Worm (Caenorhabditis elegans) whole organism, L4/young adult: Measurements from ENCODE around the gene nstp-9.

Experiments
- W03F9.2 ChIP-seq: fragments of 150-350 bp; optimal IDR thresholded peaks from 2 replicates; lab custom pipeline; 2014; ENCODE audit warnings: missing biosample characterization, missing genetic modification characterization
- dao-5 ChIP-seq: sonication (generic microtip); optimal IDR thresholded peaks from 2 replicates; lab custom pipeline; 2016; ENCODE audit warnings: missing genotype, missing genetic modification characterization, moderate library complexity, missing compliant biosample characterization
- him-1 ChIP-seq: sonication (generic microtip); optimal IDR thresholded peaks from 2 replicates; lab custom pipeline; 2016; ENCODE audit warnings: missing genotype, missing genetic modification reagents, missing genetic modification characterization, missing compliant biosample characterization

DNA sequence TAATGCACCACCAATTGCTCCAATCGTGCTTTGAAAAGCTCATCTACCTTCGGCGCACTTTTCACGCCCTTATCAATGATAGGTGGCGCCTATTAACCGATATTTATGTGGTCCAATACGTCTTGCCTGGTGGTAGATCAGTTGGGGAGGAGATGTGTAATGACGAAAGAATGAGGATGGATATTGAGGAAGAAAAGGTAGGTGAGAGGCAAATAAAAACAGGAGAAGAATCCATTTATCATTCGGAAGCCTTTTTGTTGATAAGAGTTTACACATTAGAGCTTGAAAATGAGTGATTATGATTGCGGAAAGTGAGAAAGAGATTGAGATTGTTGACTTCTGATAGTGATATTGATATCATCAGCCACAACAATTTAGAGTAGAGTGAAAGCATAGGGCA, 12.1 kb downstream of the nstp-9 start:
- TF ChIP-seq dao-5 (tag; lab: Kevin White, UChicago): no peak
- no peak for TF ChIP-seq W03F9.2 (tag; lab: Kevin White, UChicago)
- no peak for TF ChIP-seq him-1 (tag; lab: Kevin White, UChicago)
